1 fruit fly cellular context compared by ENCODE assay signal in the genomic region with DNA sequence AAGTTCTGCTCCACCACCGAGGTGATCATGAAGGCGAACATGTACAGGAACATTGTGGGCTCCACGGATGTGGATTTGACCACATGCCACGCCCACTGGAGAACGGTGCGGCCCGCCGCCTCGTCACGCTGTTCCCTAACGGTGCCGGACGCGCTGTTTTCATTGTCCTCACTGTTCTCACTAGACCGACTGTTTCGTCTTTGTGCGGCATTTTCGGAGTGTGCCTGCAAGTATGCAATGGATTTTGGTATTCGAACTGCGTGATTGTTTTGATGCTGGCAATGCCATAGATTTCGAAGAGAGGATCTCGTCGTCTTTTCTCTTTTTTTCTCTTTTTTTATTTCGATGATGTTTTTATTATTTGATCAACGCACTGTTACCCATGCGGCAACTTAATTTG.
TF ChIP-seq lines count a peak whose summit lies in the region.

No protein-coding gene starts in this region.

TF ChIP-seq in whole organism, embryonic, 481 proteins besides CTCF, POLR2A, EP300 and RAD21 (continued from another document):
- TF ChIP-seq Nf-YC (tag; optimal IDR thresholded peaks at IDR 0.05; lab: Kevin White, UChicago) (no peak), usp (GFP tag; optimal IDR thresholded peaks at IDR 0.05; lab: Kevin White, UChicago) (no peak), CG10565 (GFP tag; optimal IDR thresholded peaks at IDR 0.05; lab: Kevin White, UChicago) (no peak), CG31365 (tag; optimal IDR thresholded peaks at IDR 0.05; lab: Kevin White, UChicago) (no peak), eve (GFP tag; optimal IDR thresholded peaks at IDR 0.05; lab: Kevin White, UChicago) (no peak), pb (GFP tag; optimal IDR thresholded peaks at IDR 0.05; lab: Kevin White, UChicago) (no peak), B-H1 (GFP tag; IDR thresholded peaks at IDR 0.05; lab: Robert Waterston, UW) (no peak), CG3838 (GFP tag; optimal IDR thresholded peaks at IDR 0.05; lab: Kevin White, UChicago) (no peak), pan (optimal IDR thresholded peaks at IDR 0.05; lab: Kevin White, UChicago) (no peak), pan (GFP tag; optimal IDR thresholded peaks at IDR 0.05 in 1 of 2, IDR thresholded peaks at IDR 0.05 in 1 of 2) (no peak), E2f2 (GFP tag; IDR thresholded peaks at IDR 0.05; lab: Robert Waterston, UW) (no peak), CG42726 (GFP tag; IDR thresholded peaks at IDR 0.05; lab: Robert Waterston, UW; ENCODE audit: partially characterized antibody) (0 out of 2 replicates have a peak, but pooled peaks have one; percentile 4), p53 (GFP tag; optimal IDR thresholded peaks at IDR 0.05; lab: Kevin White, UChicago) (no peak), Ravus (GFP tag; IDR thresholded peaks at IDR 0.05; lab: Robert Waterston, UW) (no peak), CG16815 (GFP tag; optimal IDR thresholded peaks at IDR 0.05; lab: Kevin White, UChicago) (no peak), NC2α (GFP tag; optimal IDR thresholded peaks at IDR 0.05; lab: Kevin White, UChicago) (no peak), CG6272 (GFP tag; IDR thresholded peaks at IDR 0.05; lab: Robert Waterston, UW) (no peak), CG13894 (tag; optimal IDR thresholded peaks at IDR 0.05; lab: Kevin White, UChicago) (no peak), Trl (optimal IDR thresholded peaks at IDR 0.05; lab: Kevin White, UChicago) (peak; percentile 36 to 66), Trl (GFP tag; optimal IDR thresholded peaks at IDR 0.05; lab: Kevin White, UChicago) (no peak)
